Worm (Caenorhabditis elegans) whole organism, L2 larva: ENCODE measurements around the gene pycr-4.

Experiments used
- C34F6.9 ChIP-seq: fragments of 150-350 bp; optimal IDR thresholded peaks from 2 replicates; lab custom pipeline; 2014; ENCODE audit warnings: missing biosample characterization, missing genetic modification characterization
- F13H6.1 ChIP-seq: sonication (generic microtip); optimal IDR thresholded peaks from 2 replicates; lab custom pipeline; 2016; ENCODE audit warnings: missing genetic modification characterization, missing compliant biosample characterization
- R02D3.7 ChIP-seq: fragments of 150-350 bp; optimal IDR thresholded peaks from 2 replicates; lab custom pipeline; 2014; ENCODE audit warnings: missing biosample characterization, missing genetic modification characterization
- Y55F3AM.14 ChIP-seq: fragments of 200-800 bp; sonication (Bioruptor generic); optimal IDR thresholded peaks from 2 replicates; lab custom pipeline; 2018; ENCODE audit warnings: mild to moderate bottlenecking, missing genetic modification characterization, missing compliant biosample characterization
- ZK546.5 ChIP-seq: sonication (generic microtip); optimal IDR thresholded peaks from 2 replicates; lab custom pipeline; 2017; ENCODE audit warnings: missing biosample characterization, missing genetic modification characterization
- aly-2 ChIP-seq: fragments of 150-350 bp; optimal IDR thresholded peaks from 2 replicates; lab custom pipeline; 2014; ENCODE audit warnings: missing biosample characterization, missing genetic modification characterization
- ama-1 ChIP-seq: fragments of 150-350 bp; optimal IDR thresholded peaks from 2 replicates; lab custom pipeline; 2018; ENCODE audit warnings: inconsistent platforms
- ceh-82 ChIP-seq: fragments of 150-350 bp; optimal IDR thresholded peaks from 2 replicates; lab custom pipeline; 2014; ENCODE audit warnings: missing biosample characterization, missing genetic modification characterization
- crh-2 ChIP-seq: sonication (generic microtip); optimal IDR thresholded peaks from 2 replicates; lab custom pipeline; 2017; ENCODE audit warnings: missing biosample characterization, missing genetic modification characterization
- dmd-4 ChIP-seq: sonication (generic microtip); optimal IDR thresholded peaks from 2 replicates; lab custom pipeline; 2017; ENCODE audit warnings: missing biosample characterization, missing genetic modification characterization
- egl-27 ChIP-seq: sonication (generic microtip); optimal IDR thresholded peaks from 3 replicates; lab custom pipeline; 2017; ENCODE audit warnings: missing biosample characterization, missing genetic modification reagents, missing genetic modification characterization
- elt-3 ChIP-seq: sonication (generic microtip); optimal IDR thresholded peaks from 2 replicates; lab custom pipeline; 2017; ENCODE audit warnings: missing biosample characterization, missing genetic modification characterization
- fos-1 ChIP-seq: fragments of 150-350 bp; optimal IDR thresholded peaks from 2 replicates; lab custom pipeline; 2014; ENCODE audit warnings: missing biosample characterization, missing genetic modification characterization
- gmeb-1 ChIP-seq: fragments of 150-350 bp; optimal IDR thresholded peaks from 2 replicates; lab custom pipeline; 2014; ENCODE audit warnings: missing biosample characterization, missing genetic modification characterization
- lin-11 ChIP-seq: fragments of 150-350 bp; sonication (generic microtip); optimal IDR thresholded peaks from 2 replicates; lab custom pipeline; 2014; ENCODE audit warnings: missing biosample characterization, missing genetic modification characterization, inconsistent platforms, mixed read lengths
- lin-13 ChIP-seq: fragments of 150-350 bp; optimal IDR thresholded peaks from 2 replicates; lab custom pipeline; 2014; ENCODE audit warnings: missing biosample characterization, missing genetic modification reagents, missing genetic modification characterization
- mab-5 ChIP-seq: fragments of 150-350 bp; optimal IDR thresholded peaks from 2 replicates; lab custom pipeline; 2014; ENCODE audit warnings: missing biosample characterization, missing genetic modification characterization
- mbf-1 ChIP-seq: sonication (generic microtip); optimal IDR thresholded peaks from 2 replicates; lab custom pipeline; 2017; ENCODE audit warnings: missing biosample characterization, missing genetic modification characterization
- mdl-1 ChIP-seq, 2 experiments: fragments of 150-350 bp in 1 of 2; sonication (generic microtip) in 1 of 2; optimal IDR thresholded peaks; 2 replicates each; lab custom pipeline; 2017; ENCODE audit warnings: missing biosample characterization in 2 of 2, missing genetic modification characterization in 2 of 2
- nhr-10 ChIP-seq: sonication (generic microtip); optimal IDR thresholded peaks from 2 replicates; lab custom pipeline; 2017; ENCODE audit warnings: missing biosample characterization, missing genetic modification characterization
- nhr-11 ChIP-seq: fragments of 150-350 bp; optimal IDR thresholded peaks from 2 replicates; lab custom pipeline; 2014; ENCODE audit warnings: missing biosample characterization, missing genetic modification characterization
- nhr-12 ChIP-seq: fragments of 150-350 bp; optimal IDR thresholded peaks from 2 replicates; lab custom pipeline; 2014; ENCODE audit warnings: missing biosample characterization, missing genetic modification characterization
- nhr-129 ChIP-seq: fragments of 150-350 bp; optimal IDR thresholded peaks from 2 replicates; lab custom pipeline; 2014; ENCODE audit warnings: missing biosample characterization, missing genetic modification characterization
- nhr-23 ChIP-seq: fragments of 150-350 bp; optimal IDR thresholded peaks from 2 replicates; lab custom pipeline; 2014; ENCODE audit warnings: missing biosample characterization, missing genetic modification reagents, missing genetic modification characterization
- nhr-237 ChIP-seq: fragments of 150-350 bp; optimal IDR thresholded peaks from 2 replicates; lab custom pipeline; 2014; ENCODE audit warnings: missing biosample characterization, missing genetic modification characterization
- nhr-6 ChIP-seq: fragments of 150-350 bp; optimal IDR thresholded peaks from 2 replicates; lab custom pipeline; 2014; ENCODE audit warnings: missing biosample characterization, missing genetic modification characterization
- nhr-77 ChIP-seq: fragments of 150-350 bp; optimal IDR thresholded peaks from 2 replicates; lab custom pipeline; 2014; ENCODE audit warnings: missing biosample characterization, missing genetic modification characterization
- peb-1 ChIP-seq: fragments of 150-350 bp; optimal IDR thresholded peaks from 2 replicates; lab custom pipeline; 2014; ENCODE audit warnings: missing biosample characterization, missing genetic modification characterization
- sem-4 ChIP-seq: fragments of 150-350 bp; optimal IDR thresholded peaks from 2 replicates; lab custom pipeline; 2014; ENCODE audit warnings: missing biosample characterization, missing genetic modification reagents, missing genetic modification characterization
- skn-1 ChIP-seq: sonication (generic microtip); optimal IDR thresholded peaks from 2 replicates; lab custom pipeline; 2017; ENCODE audit warnings: missing biosample characterization, missing genetic modification characterization
- sma-9 ChIP-seq, 2 experiments: fragments of 150-350 bp in 1 of 2; sonication (generic microtip) in 1 of 2; optimal IDR thresholded peaks; 2 replicates each; lab custom pipeline; 2014 to 2016; ENCODE audit warnings: missing genetic modification characterization in 2 of 2, mild to moderate bottlenecking in 1 of 2, missing biosample characterization in 1 of 2, missing compliant biosample characterization in 1 of 2, missing genetic modification reagents in 1 of 2, moderate library complexity in 1 of 2
- unc-39 ChIP-seq: fragments of 150-350 bp; optimal IDR thresholded peaks from 2 replicates; lab custom pipeline; 2014; ENCODE audit warnings: missing biosample characterization, missing genetic modification characterization
- unc-55 ChIP-seq: fragments of 150-350 bp; sonication (generic microtip); optimal IDR thresholded peaks from 3 replicates; lab custom pipeline; 2014; ENCODE audit warnings: missing biosample characterization, missing genetic modification reagents, missing genetic modification characterization
- unc-62 ChIP-seq: fragments of 150-350 bp; optimal IDR thresholded peaks from 2 replicates; lab custom pipeline; 2014; ENCODE audit warnings: missing biosample characterization, missing genetic modification reagents, missing genetic modification characterization
- zag-1 ChIP-seq: fragments of 150-350 bp; optimal IDR thresholded peaks from 2 replicates; lab custom pipeline; 2014; ENCODE audit warnings: missing biosample characterization, missing genetic modification characterization
- ztf-1 ChIP-seq: fragments of 200-800 bp; sonication (Bioruptor generic); conservative IDR thresholded peaks from 2 replicates; pipeline ENCODE4 v1.3.6; 2022; ENCODE audit warnings: missing genetic modification characterization, missing compliant biosample characterization
- ztf-11 ChIP-seq: sonication (generic microtip); optimal IDR thresholded peaks from 2 replicates; lab custom pipeline; 2017; ENCODE audit warnings: missing biosample characterization, missing genetic modification characterization
- ztf-4 ChIP-seq: fragments of 150-350 bp; optimal IDR thresholded peaks from 2 replicates; lab custom pipeline; 2014; ENCODE audit warnings: missing biosample characterization, missing genetic modification characterization

pycr-4 gene

ce11 chrIV:7477197-7477596 is at the start of gene pycr-4:
Gene pycr-4 (minus strand): TSS chrIV:7477297.
- peak; percentile 13 for TF ChIP-seq C34F6.9 (tag; lab: Kevin White, UChicago)
- TF ChIP-seq elt-3 (tag; lab: Kevin White, UChicago): no peak
- TF ChIP-seq sma-9 (GFP tag; optimal IDR thresholded peaks at IDR 0.05; lab: Kevin White, UChicago): peak; percentile 25
- TF ChIP-seq sma-9 (tag; optimal IDR thresholded peaks at IDR 0.05; lab: Kevin White, UChicago): no peak

ce11 chrIV:7523744-7524143 is 46.6 kb upstream of the pycr-4 start:
- no peak for TF ChIP-seq F13H6.1 (tag; lab: Kevin White, UChicago)
- TF ChIP-seq aly-2: no peak
- TF ChIP-seq R02D3.7 (tag; lab: Kevin White, UChicago): no peak

- TF ChIP-seq C34F6.9 (tag; lab: Kevin White, UChicago): no peak
- TF ChIP-seq peb-1 (tag; lab: Kevin White, UChicago): no peak
- no peak for TF ChIP-seq mdl-1 (tag; optimal IDR thresholded peaks at IDR 0.05; lab: Kevin White, UChicago)
- no peak for TF ChIP-seq gmeb-1
- no peak for TF ChIP-seq unc-62
- no peak for TF ChIP-seq nhr-129 (tag; lab: Kevin White, UChicago)
These were observed 44.5 kb upstream of the pycr-4 start for ce11 chrIV:7521591-7521990.

- TF ChIP-seq crh-2 (tag; lab: Kevin White, UChicago) (peak; percentile 6), mab-5 (no peak), sma-9 (GFP tag; optimal IDR thresholded peaks at IDR 0.05; lab: Kevin White, UChicago) (peak; percentile 7), sma-9 (tag; optimal IDR thresholded peaks at IDR 0.05; lab: Kevin White, UChicago) (no peak)
These were observed 43.7 kb upstream of the pycr-4 start for ce11 chrIV:7520841-7521240.

- peak; percentile 58 for TF ChIP-seq fos-1 (tag; lab: Kevin White, UChicago)
- no peak for TF ChIP-seq nhr-23 (tag; lab: Kevin White, UChicago)
- no peak for TF ChIP-seq lin-13 (GFP tag; lab: Kevin White, UChicago)
These were observed 43.2 kb upstream of the pycr-4 start for ce11 chrIV:7520258-7520657.

ce11 chrIV:7516167-7516566 is 39.1 kb upstream of the pycr-4 start, which contains the start of the genes R05G6.9 and R05G6.3:
Gene R05G6.9 (minus strand): TSS chrIV:7516267.
Gene R05G6.3 (plus strand): TSS chrIV:7516552.
- TF ChIP-seq nhr-23 (tag; lab: Kevin White, UChicago) (no peak), egl-27 (tag; lab: Kevin White, UChicago) (no peak), nhr-237 (tag; lab: Kevin White, UChicago) (no peak), nhr-6 (tag; lab: Kevin White, UChicago) (no peak), elt-3 (tag; lab: Kevin White, UChicago) (no peak), zag-1 (tag; lab: Kevin White, UChicago) (no peak), ztf-1 (GFP tag; lab: Robert Waterston, UW) (no peak), nhr-10 (no peak), nhr-12 (tag; lab: Kevin White, UChicago) (no peak), aly-2 (no peak)

- TF ChIP-seq nhr-10: no peak
- no peak for TF ChIP-seq ama-1
- TF ChIP-seq dmd-4 (tag; lab: Kevin White, UChicago): no peak
- TF ChIP-seq nhr-77 (tag; lab: Kevin White, UChicago): no peak
- TF ChIP-seq zag-1 (tag; lab: Kevin White, UChicago): no peak
- no peak for TF ChIP-seq egl-27 (tag; lab: Kevin White, UChicago)
- TF ChIP-seq F13H6.1 (tag; lab: Kevin White, UChicago): peak; percentile 11
- no peak for TF ChIP-seq nhr-11
- no peak for TF ChIP-seq ztf-1 (GFP tag; lab: Robert Waterston, UW)
- no peak for TF ChIP-seq ztf-4
- no peak for TF ChIP-seq fos-1 (tag; lab: Kevin White, UChicago)
- TF ChIP-seq sem-4 (tag; lab: Kevin White, UChicago): no peak
- TF ChIP-seq gmeb-1: peak; percentile 40
- TF ChIP-seq lin-11: no peak
- TF ChIP-seq ztf-11 (tag; lab: Kevin White, UChicago): no peak
- no peak for TF ChIP-seq skn-1 (tag; lab: Kevin White, UChicago)
- TF ChIP-seq nhr-23 (tag; lab: Kevin White, UChicago): no peak
- no peak for TF ChIP-seq mbf-1 (tag; lab: Kevin White, UChicago)
- no peak for TF ChIP-seq Y55F3AM.14 (GFP tag; lab: Kevin White, UChicago)
- TF ChIP-seq unc-55 (GFP tag; lab: Kevin White, UChicago): peak; percentile 49
- TF ChIP-seq ceh-82 (tag; lab: Kevin White, UChicago): no peak
- TF ChIP-seq R02D3.7 (tag; lab: Kevin White, UChicago): peak; percentile 81
- no peak for TF ChIP-seq aly-2
- TF ChIP-seq elt-3 (tag; lab: Kevin White, UChicago): no peak
- peak; percentile 61 for TF ChIP-seq C34F6.9 (tag; lab: Kevin White, UChicago)
- no peak for TF ChIP-seq peb-1 (tag; lab: Kevin White, UChicago)
- no peak for TF ChIP-seq ZK546.5 (tag; lab: Kevin White, UChicago)
- no peak for TF ChIP-seq nhr-237 (tag; lab: Kevin White, UChicago)
- TF ChIP-seq unc-39 (tag; lab: Kevin White, UChicago): no peak
- TF ChIP-seq nhr-6 (tag; lab: Kevin White, UChicago): no peak
- TF ChIP-seq mdl-1 (tag; optimal IDR thresholded peaks at IDR 0.05; lab: Kevin White, UChicago): no peak
- TF ChIP-seq nhr-12 (tag; lab: Kevin White, UChicago): no peak
These were observed 35.6 kb upstream of the pycr-4 start, which contains the start of the genes plc-4 and R05G6.4 for ce11 chrIV:7512617-7513233. Gene plc-4 (minus strand): TSS chrIV:7512667. Gene R05G6.4 (plus strand): TSS chrIV:7513233.
